Worm (Caenorhabditis elegans) whole organism, early embryonic: ENCODE measurements around the gene nekl-3.

Experiments used
- ceh-36 ChIP-seq: sonication (generic microtip); optimal IDR thresholded peaks from 2 replicates; lab custom pipeline; 2016; ENCODE audit warnings: missing genetic modification characterization, inconsistent platforms, missing compliant biosample characterization
- tra-4 ChIP-seq: sonication (generic microtip); optimal IDR thresholded peaks from 2 replicates; lab custom pipeline; 2017; ENCODE audit warnings: missing genetic modification characterization, missing compliant biosample characterization

DNA sequence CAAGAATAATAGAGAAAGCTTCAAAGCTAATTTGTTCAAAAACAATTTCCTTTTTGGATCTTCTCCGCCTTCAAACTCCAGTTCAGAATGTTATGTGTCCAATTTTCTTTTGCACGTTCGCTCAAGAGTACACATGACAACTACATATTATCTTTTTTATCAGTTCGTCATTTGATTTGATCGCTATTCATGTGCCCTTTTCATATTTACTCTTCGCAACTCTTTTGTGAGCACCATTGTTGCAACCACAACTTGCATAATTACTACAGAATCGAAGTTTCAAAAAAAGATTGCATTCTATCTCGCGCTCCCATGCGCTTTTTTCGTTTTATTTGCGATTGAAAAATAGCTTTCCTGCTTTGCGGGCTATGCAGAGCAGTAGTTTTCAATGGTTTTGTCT is 44.0 kb upstream of the nekl-3 start:
- TF ChIP-seq ceh-36 (tag; lab: Kevin White, UChicago): no peak
- no peak for TF ChIP-seq tra-4
